Worm (Caenorhabditis elegans) whole organism, L1 larva: ENCODE measurements around the gene C55A6.6.

Experiments used
- C04F5.9 ChIP-seq: sonication (generic microtip); optimal IDR thresholded peaks from 2 replicates; lab custom pipeline; 2016; ENCODE audit warnings: missing genetic modification characterization, missing compliant biosample characterization
- C16A3.4 ChIP-seq: fragments of 150-350 bp; optimal IDR thresholded peaks from 2 replicates; lab custom pipeline; 2014; ENCODE audit warnings: missing biosample characterization, missing genetic modification characterization
- C34B4.2 ChIP-seq: sonication (generic microtip); optimal IDR thresholded peaks from 2 replicates; lab custom pipeline; 2017; ENCODE audit warnings: mild to moderate bottlenecking, missing genetic modification characterization, missing compliant biosample characterization
- F16B12.6 ChIP-seq: fragments of 150-350 bp; optimal IDR thresholded peaks from 2 replicates; lab custom pipeline; 2014; ENCODE audit warnings: missing biosample characterization, missing genetic modification characterization
- aly-2 ChIP-seq: fragments of 150-350 bp; optimal IDR thresholded peaks from 2 replicates; lab custom pipeline; 2014; ENCODE audit warnings: missing biosample characterization, missing genetic modification characterization
- ama-1 ChIP-seq: fragments of 150-350 bp; optimal IDR thresholded peaks from 2 replicates; lab custom pipeline; 2014
- blmp-1 ChIP-seq: fragments of 150-350 bp; optimal IDR thresholded peaks from 2 replicates; lab custom pipeline; 2014; ENCODE audit warnings: missing biosample characterization, missing genetic modification characterization
- ceh-8 ChIP-seq: fragments of 200-800 bp; sonication (Bioruptor generic); optimal IDR thresholded peaks from 2 replicates; lab custom pipeline; 2018; ENCODE audit warnings: mild to moderate bottlenecking, missing genetic modification characterization, moderate library complexity, missing compliant biosample characterization
- ceh-90 ChIP-seq: sonication (generic microtip); optimal IDR thresholded peaks from 2 replicates; lab custom pipeline; 2016; ENCODE audit warnings: missing genetic modification characterization, missing compliant biosample characterization
- dsc-1 ChIP-seq: sonication (generic microtip); optimal IDR thresholded peaks from 2 replicates; lab custom pipeline; 2016; ENCODE audit warnings: mild to moderate bottlenecking, missing genetic modification characterization, missing compliant biosample characterization
- efl-1 ChIP-seq, 4 experiments: fragments of 150-350 bp; optimal IDR thresholded peaks in 3 of 4; peaks in 1 of 4; 1 replicate in 1 of 4; 2 replicates in 3 of 4; lab custom pipeline; 2014; ENCODE audit warnings: missing biosample characterization in 2 of 4, missing genetic modification characterization in 2 of 4, missing genetic modification reagents in 2 of 4
- egl-13 ChIP-seq: sonication (generic microtip); optimal IDR thresholded peaks from 2 replicates; lab custom pipeline; 2016; ENCODE audit warnings: missing genotype, missing genetic modification reagents, missing genetic modification characterization, missing compliant biosample characterization
- egl-27 ChIP-seq, 2 experiments: fragments of 150-350 bp in 1 of 2; sonication (generic microtip); optimal IDR thresholded peaks; 3 replicates each; lab custom pipeline; 2017 to 2018; ENCODE audit warnings: missing biosample characterization in 2 of 2, missing genetic modification characterization in 2 of 2, missing genetic modification reagents in 2 of 2
- elt-2 ChIP-seq: sonication (generic microtip); optimal IDR thresholded peaks from 2 replicates; lab custom pipeline; 2016; ENCODE audit warnings: missing genetic modification characterization, mild to moderate bottlenecking, inconsistent platforms, missing compliant biosample characterization, missing genetic modification reagents
- fos-1 ChIP-seq: fragments of 150-350 bp; optimal IDR thresholded peaks from 2 replicates; lab custom pipeline; 2014; ENCODE audit warnings: missing biosample characterization, missing genetic modification characterization
- hlh-17 ChIP-seq: fragments of 200-800 bp; sonication (Bioruptor generic); optimal IDR thresholded peaks from 2 replicates; lab custom pipeline; 2018; ENCODE audit warnings: missing genetic modification characterization, mild to moderate bottlenecking, missing compliant biosample characterization, moderate library complexity, borderline replicate concordance
- isw-1 ChIP-seq: fragments of 200-800 bp; sonication (Bioruptor generic); IDR thresholded peaks from 2 replicates; pipeline ENCODE4 v1.3.6; 2022; ENCODE audit warnings: missing genetic modification characterization, missing compliant biosample characterization
- lin-14 ChIP-seq: fragments of 200-800 bp; sonication (Bioruptor generic); optimal IDR thresholded peaks from 2 replicates; lab custom pipeline; 2018; ENCODE audit warnings: mild to moderate bottlenecking, missing genetic modification characterization, moderate library complexity, missing compliant biosample characterization
- lin-15B ChIP-seq: fragments of 150-350 bp; sonication (generic microtip); optimal IDR thresholded peaks from 3 replicates; lab custom pipeline; 2014; ENCODE audit warnings: missing biosample characterization, missing genetic modification characterization
- lin-35 ChIP-seq, 2 experiments: fragments of 150-350 bp; optimal IDR thresholded peaks; 2 replicates each; lab custom pipeline; 2014; ENCODE audit warnings: missing biosample characterization in 2 of 2, missing genetic modification characterization in 2 of 2, missing genetic modification reagents in 2 of 2
- lin-39 ChIP-seq: fragments of 150-350 bp; optimal IDR thresholded peaks from 2 replicates; lab custom pipeline; 2014; ENCODE audit warnings: missing biosample characterization, missing genetic modification reagents, missing genetic modification characterization
- lir-3 ChIP-seq: sonication (generic microtip); optimal IDR thresholded peaks from 2 replicates; lab custom pipeline; 2016; ENCODE audit warnings: mild to moderate bottlenecking, missing genetic modification characterization, moderate library complexity, missing compliant biosample characterization; ENCODE audit not compliant: poor library complexity
- lsy-2 ChIP-seq, 2 experiments: fragments of 150-350 bp; optimal IDR thresholded peaks; 2 replicates each; lab custom pipeline; 2014; ENCODE audit warnings: missing biosample characterization in 2 of 2, missing genetic modification characterization in 2 of 2
- mab-9 ChIP-seq: fragments of 200-800 bp; sonication (Bioruptor generic); IDR thresholded peaks from 2 replicates; pipeline ENCODE4 v1.3.6; 2022; ENCODE audit warnings: missing genetic modification reagents, missing genetic modification characterization, missing compliant biosample characterization
- mdl-1 ChIP-seq, 2 experiments: fragments of 150-350 bp; optimal IDR thresholded peaks; 2 replicates each; lab custom pipeline; 2014 to 2017; ENCODE audit warnings: missing biosample characterization in 2 of 2, missing genetic modification characterization in 2 of 2, inconsistent platforms in 1 of 2
- mep-1 ChIP-seq: fragments of 150-350 bp; optimal IDR thresholded peaks from 2 replicates; lab custom pipeline; 2014; ENCODE audit warnings: missing biosample characterization, missing genetic modification characterization
- nhr-11 ChIP-seq: fragments of 150-350 bp; optimal IDR thresholded peaks from 2 replicates; lab custom pipeline; 2014; ENCODE audit warnings: missing biosample characterization, missing genetic modification characterization
- nhr-12 ChIP-seq: sonication (generic microtip); optimal IDR thresholded peaks from 2 replicates; lab custom pipeline; 2017; ENCODE audit warnings: missing biosample characterization, missing genetic modification characterization
- nhr-19 ChIP-seq: fragments of 200-800 bp; sonication (Bioruptor generic); conservative IDR thresholded peaks from 2 replicates; pipeline ENCODE4 v1.3.6; 2022; ENCODE audit warnings: missing genetic modification characterization, missing compliant biosample characterization
- nhr-71 ChIP-seq: sonication (generic microtip); optimal IDR thresholded peaks from 2 replicates; lab custom pipeline; 2016; ENCODE audit warnings: mild to moderate bottlenecking, missing genetic modification characterization, moderate library complexity, missing compliant biosample characterization
- nhr-84 ChIP-seq: sonication (generic microtip); optimal IDR thresholded peaks from 2 replicates; lab custom pipeline; 2017; ENCODE audit warnings: missing biosample characterization, missing genetic modification characterization
- nhr-85 ChIP-seq: sonication (generic microtip); peaks from one replicate; lab custom pipeline; 2016; ENCODE audit warnings: missing genetic modification characterization, inconsistent platforms, missing compliant biosample characterization
- pag-3 ChIP-seq: sonication (generic microtip); optimal IDR thresholded peaks from 2 replicates; lab custom pipeline; 2017; ENCODE audit warnings: missing genetic modification characterization, mild to moderate bottlenecking, missing compliant biosample characterization, antibody characterized with exemption, borderline replicate concordance; ENCODE audit not compliant: insufficient read depth
- pax-3 ChIP-seq: fragments of 200-800 bp; sonication (Bioruptor generic); optimal IDR thresholded peaks from 2 replicates; lab custom pipeline; 2018; ENCODE audit warnings: mild to moderate bottlenecking, missing genetic modification characterization, moderate library complexity, missing compliant biosample characterization
- pqm-1 ChIP-seq: sonication (generic microtip); optimal IDR thresholded peaks from 3 replicates; lab custom pipeline; 2017; ENCODE audit warnings: missing biosample characterization, missing genetic modification characterization
- rnt-1 ChIP-seq: sonication (generic microtip); optimal IDR thresholded peaks from 2 replicates; lab custom pipeline; 2016; ENCODE audit warnings: mild to moderate bottlenecking, missing genetic modification characterization, moderate library complexity, missing compliant biosample characterization
- skn-1 ChIP-seq: fragments of 150-350 bp; optimal IDR thresholded peaks from 2 replicates; lab custom pipeline; 2014; ENCODE audit warnings: missing biosample characterization, missing genetic modification characterization
- sox-4 ChIP-seq: sonication (generic microtip); optimal IDR thresholded peaks from 2 replicates; lab custom pipeline; 2016; ENCODE audit warnings: missing genetic modification characterization, missing compliant biosample characterization
- sup-37 ChIP-seq: fragments of 200-800 bp; sonication (Bioruptor generic); optimal IDR thresholded peaks from 2 replicates; lab custom pipeline; 2018; ENCODE audit warnings: mild to moderate bottlenecking, missing genetic modification characterization, missing compliant biosample characterization
- swsn-7 ChIP-seq: sonication (generic microtip); optimal IDR thresholded peaks from 2 replicates; lab custom pipeline; 2016; ENCODE audit warnings: missing genetic modification characterization, missing compliant biosample characterization
- unc-98 ChIP-seq: fragments of 200-800 bp; sonication (Bioruptor generic); IDR thresholded peaks from 2 replicates; pipeline ENCODE4 v1.3.6; 2022; ENCODE audit warnings: missing genetic modification characterization, missing compliant biosample characterization
- xbp-1 ChIP-seq: sonication (generic microtip); optimal IDR thresholded peaks from 2 replicates; lab custom pipeline; 2016; ENCODE audit warnings: missing genetic modification characterization, missing compliant biosample characterization
- zag-1 ChIP-seq: fragments of 150-350 bp; optimal IDR thresholded peaks from 2 replicates; lab custom pipeline; 2014; ENCODE audit warnings: missing biosample characterization, missing genetic modification characterization
- ztf-4 ChIP-seq: fragments of 150-350 bp; optimal IDR thresholded peaks from 2 replicates; lab custom pipeline; 2014; ENCODE audit warnings: missing biosample characterization, missing genetic modification characterization

Gene C55A6.6

DNA sequence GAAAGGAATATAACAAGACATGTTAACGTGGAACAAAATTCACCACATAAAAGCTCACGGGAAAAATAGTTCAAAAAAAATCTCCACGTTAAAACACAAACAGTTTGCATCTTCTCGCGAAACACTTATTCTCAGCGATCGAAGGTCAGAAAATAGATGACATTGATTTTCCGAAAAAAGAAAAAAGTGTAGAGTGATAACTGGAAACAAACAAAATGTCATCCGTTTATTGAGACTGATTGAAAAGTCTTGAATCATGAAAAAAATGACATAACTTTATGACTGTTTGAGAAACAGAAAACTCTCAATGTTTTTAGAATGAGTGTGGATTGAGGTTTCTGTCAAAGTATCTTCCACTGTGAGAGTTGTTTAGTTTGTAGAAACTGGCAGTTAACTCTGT lies 3.3 kb upstream of the C55A6.6 start, which contains the start of gene C55A6.4:
C55A6.4 (minus strand) TSS at position 101 of the 400 bp plus-strand sequence.
- TF ChIP-seq pqm-1 (tag; lab: Kevin White, UChicago) (no peak), ztf-4 (no peak), dsc-1 (no peak), nhr-19 (no peak), lin-14 (no peak), ceh-90 (tag; lab: Kevin White, UChicago) (no peak), nhr-12 (tag; lab: Kevin White, UChicago) (no peak), mep-1 (tag; lab: Kevin White, UChicago) (no peak), lir-3 (tag; lab: Kevin White, UChicago) (no peak), lsy-2 (tag; optimal IDR thresholded peaks at IDR 0.05; lab: Kevin White, UChicago) (no peak), pax-3 (tag; lab: Kevin White, UChicago) (no peak), lin-35 (GFP tag; optimal IDR thresholded peaks at IDR 0.05; lab: Kevin White, UChicago) (no peak), mab-9 (GFP tag; lab: Robert Waterston, UW) (no peak), rnt-1 (tag; lab: Kevin White, UChicago) (no peak), nhr-11 (no peak)

DNA sequence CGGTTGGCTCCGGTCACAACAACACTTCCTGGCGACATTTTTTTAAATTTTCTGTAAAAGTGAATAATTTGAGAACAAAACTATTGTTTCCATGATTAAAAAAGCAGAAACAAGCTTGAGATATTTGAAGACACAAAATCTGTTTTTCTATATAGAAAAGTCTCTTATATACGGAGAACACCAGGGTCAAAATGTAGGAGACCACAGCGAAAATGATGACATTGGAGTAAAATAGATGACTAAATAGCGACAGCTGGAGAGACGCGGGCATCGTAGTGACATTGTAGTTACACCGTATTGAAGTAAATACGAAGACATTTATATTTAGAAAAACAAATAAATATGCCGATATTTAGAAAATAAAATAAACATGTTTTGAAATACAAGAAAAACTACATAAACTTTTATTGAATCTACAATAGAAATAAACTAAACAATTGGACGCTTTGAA lies 1.6 kb upstream of the C55A6.6 start, which contains the start of gene sdz-8:
sdz-8 (minus strand) TSS at position 51 of the 451 bp plus-strand sequence.
- peak; percentile 26 for TF ChIP-seq lin-14
- no peak for TF ChIP-seq swsn-7
- TF ChIP-seq efl-1 (optimal IDR thresholded peaks at IDR 0.05; lab: Kevin White, UChicago) = no peak
- TF ChIP-seq efl-1 (GFP tag; optimal IDR thresholded peaks at IDR 0.05 in 1 of 2; lab: Kevin White, UChicago) = peak in 1 of 2 experiments; percentile 58
- TF ChIP-seq skn-1 = peak; percentile 93

- no peak for TF ChIP-seq efl-1 (optimal IDR thresholded peaks at IDR 0.05; lab: Kevin White, UChicago)
- peak in 1 of 2 experiments; percentile 31 for TF ChIP-seq efl-1 (GFP tag; optimal IDR thresholded peaks at IDR 0.05 in 1 of 2; lab: Kevin White, UChicago)
- no peak for TF ChIP-seq mdl-1 (tag; optimal IDR thresholded peaks at IDR 0.05; lab: Kevin White, UChicago)
- no peak for TF ChIP-seq zag-1
- no peak for TF ChIP-seq ceh-8 (GFP tag; lab: Kevin White, UChicago)
- TF ChIP-seq sox-4 (tag; lab: Kevin White, UChicago) = no peak
- no peak for TF ChIP-seq C04F5.9 (tag; lab: Kevin White, UChicago)
- no peak for TF ChIP-seq aly-2
- no peak for TF ChIP-seq hlh-17
- no peak for TF ChIP-seq ceh-90 (tag; lab: Kevin White, UChicago)
- no peak for TF ChIP-seq skn-1
- peak; percentile 21 for TF ChIP-seq dsc-1
- no peak for TF ChIP-seq xbp-1 (tag; lab: Kevin White, UChicago)
- no peak for TF ChIP-seq nhr-19
- TF ChIP-seq sup-37 (GFP tag; lab: Kevin White, UChicago) = no peak
- no peak for TF ChIP-seq C16A3.4 (tag; lab: Kevin White, UChicago)
- TF ChIP-seq unc-98 (GFP tag; lab: Robert Waterston, UW) = no peak
- no peak for TF ChIP-seq elt-2 (tag; lab: Kevin White, UChicago)
Measured at ce11 chrV:11515145-11515544, 608 bp upstream of the C55A6.6 start.

DNA sequence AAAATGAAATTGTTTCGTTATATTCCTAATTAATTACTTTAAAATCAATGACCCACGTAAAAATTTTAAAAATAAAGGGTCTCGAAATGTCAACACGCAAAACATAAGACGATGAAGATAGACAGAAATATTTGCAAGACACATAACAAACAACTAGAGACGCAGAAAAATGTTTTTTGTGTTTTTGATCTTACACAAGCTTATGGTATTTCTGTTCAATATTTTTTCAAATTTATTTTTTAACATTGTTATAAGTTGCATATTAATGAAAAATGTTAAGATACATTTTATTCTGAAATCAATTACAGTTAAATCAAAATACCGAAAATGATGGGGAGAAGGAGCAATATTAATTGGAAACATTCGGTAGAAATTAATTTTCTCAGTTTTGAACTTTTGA lies 1.1 kb downstream of the C55A6.6 start, which contains the start of gene C55A6.3:
C55A6.3 (minus strand) TSS at position 101 of the 400 bp plus-strand sequence.
- TF ChIP-seq egl-27 (tag; optimal IDR thresholded peaks at IDR 0.05; lab: Kevin White, UChicago) = no peak
- TF ChIP-seq, all 84 proteins: peak for 0

DNA sequence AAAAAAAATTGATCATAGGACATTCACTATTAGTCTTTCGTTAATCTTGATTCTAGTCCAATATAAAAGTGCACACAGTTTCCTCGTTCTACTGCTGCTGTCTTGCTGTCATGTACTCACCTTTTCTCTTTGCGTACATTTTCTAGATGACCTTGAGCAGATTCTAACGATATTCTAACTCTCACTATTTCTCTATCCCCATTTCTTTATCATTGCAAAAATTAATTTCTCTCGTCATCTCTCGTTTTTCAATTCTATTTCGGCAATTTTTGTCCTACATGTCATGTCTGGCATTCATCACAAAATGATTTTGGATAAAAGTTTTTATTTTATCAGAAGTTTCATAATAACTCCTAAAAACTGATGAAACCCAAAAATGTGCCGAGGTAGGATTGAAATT lies 5.8 kb downstream of the C55A6.6 start, which contains the start of gene ttll-5:
ttll-5 (plus strand) TSS at position 288 of the 400 bp plus-strand sequence.
- no peak for TF ChIP-seq F16B12.6
- TF ChIP-seq egl-13 = no peak
- peak; percentile 62 for TF ChIP-seq blmp-1
- peak; percentile 77 for TF ChIP-seq nhr-85 (tag; lab: Kevin White, UChicago)
- no peak for TF ChIP-seq unc-98 (GFP tag; lab: Robert Waterston, UW)
- TF ChIP-seq lin-39 = no peak
- no peak for TF ChIP-seq pax-3 (tag; lab: Kevin White, UChicago)
- TF ChIP-seq ceh-90 (tag; lab: Kevin White, UChicago) = no peak
- TF ChIP-seq lin-35 (GFP tag; optimal IDR thresholded peaks at IDR 0.05; lab: Kevin White, UChicago) = no peak
- no peak for TF ChIP-seq nhr-84
- TF ChIP-seq rnt-1 (tag; lab: Kevin White, UChicago) = no peak
- TF ChIP-seq lin-15B (tag; lab: Kevin White, UChicago) = no peak
- TF ChIP-seq dsc-1 = no peak
- peak; percentile 57 for TF ChIP-seq pag-3 (tag; lab: Kevin White, UChicago)
- peak; percentile 55 for TF ChIP-seq lin-14
- TF ChIP-seq ceh-8 (GFP tag; lab: Kevin White, UChicago) = no peak
- no peak for TF ChIP-seq mep-1 (tag; lab: Kevin White, UChicago)
- no peak for TF ChIP-seq ama-1 (lab: Kevin White, UChicago)
- no peak for TF ChIP-seq nhr-71 (tag; lab: Kevin White, UChicago)
- TF ChIP-seq isw-1 (GFP tag; lab: Robert Waterston, UW) = no peak
- no peak for TF ChIP-seq fos-1
- TF ChIP-seq egl-27 (tag; optimal IDR thresholded peaks at IDR 0.05; lab: Kevin White, UChicago) = no peak
- TF ChIP-seq C34B4.2 (tag; lab: Kevin White, UChicago) = no peak
